Fruit fly (Drosophila melanogaster): ENCODE results near the gene smog.
A peak's percentile ranks its signal among the peaks of the same experiment; 100 is the strongest.

DNA sequence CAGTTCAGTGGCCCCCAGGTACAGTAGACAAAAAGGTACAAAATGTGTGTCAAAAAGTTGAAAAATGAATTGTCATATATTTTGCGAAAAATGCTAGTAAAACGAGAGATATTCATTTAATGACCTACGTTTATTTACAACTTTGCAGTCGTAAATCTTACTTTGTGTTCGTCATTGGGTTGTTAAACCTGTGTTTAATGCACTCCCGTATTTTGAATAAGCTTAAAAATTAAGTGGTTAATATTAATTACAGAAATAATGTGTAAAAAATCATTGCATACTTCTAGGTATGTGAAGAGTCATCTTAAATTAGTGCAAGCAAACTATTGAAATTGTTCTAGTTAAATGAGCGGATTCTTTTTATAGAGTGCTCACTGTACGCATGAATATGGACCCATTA lies 35.9 kb downstream of the smog start:
- TF ChIP-seq pdm3 (GFP tag; optimal IDR thresholded peaks at IDR 0.05) (no peak), topi (GFP tag; optimal IDR thresholded peaks at IDR 0.05) (peak; percentile 8), Met (GFP tag; optimal IDR thresholded peaks at IDR 0.05) (peak; percentile 24), Eip78C (GFP tag) (peak; percentile 75), OdsH (GFP tag; optimal IDR thresholded peaks at IDR 0.05) (peak; percentile 30), Ets21C (GFP tag; optimal IDR thresholded peaks at IDR 0.05) (no peak), acj6 (GFP tag; optimal IDR thresholded peaks at IDR 0.05) (peak; percentile 12), dsx (GFP tag; optimal IDR thresholded peaks at IDR 0.05; ENCODE audit: poor library complexity, severe bottlenecking) (no peak), CG9139 (GFP tag; optimal IDR thresholded peaks at IDR 0.05) (no peak), CG3919 (GFP tag; optimal IDR thresholded peaks at IDR 0.05) (no peak), CG11762 (GFP tag; optimal IDR thresholded peaks at IDR 0.05; ENCODE audit: insufficient read depth) (no peak), Sox14 (GFP tag; optimal IDR thresholded peaks at IDR 0.05) (peak; percentile 7), CG4318 (GFP tag; optimal IDR thresholded peaks at IDR 0.05) (no peak), CG3032 (tag; optimal IDR thresholded peaks at IDR 0.05) (peak; percentile 48)

All from whole organism, prepupa.